Worm (Caenorhabditis elegans): Measurements from ENCODE around the gene zhit-1.

- no peak for TF ChIP-seq him-1 (tag; optimal IDR thresholded peaks at IDR 0.05)
- TF ChIP-seq dao-5 (tag; optimal IDR thresholded peaks at IDR 0.05) = no peak
Observed at ce11 chrV:5620040-5620439, 23.7 kb upstream of the zhit-1 start, which contains the start of gene memb-2.
